Worm (Caenorhabditis elegans): Measurements from ENCODE around the gene C16D9.4.

DNA sequence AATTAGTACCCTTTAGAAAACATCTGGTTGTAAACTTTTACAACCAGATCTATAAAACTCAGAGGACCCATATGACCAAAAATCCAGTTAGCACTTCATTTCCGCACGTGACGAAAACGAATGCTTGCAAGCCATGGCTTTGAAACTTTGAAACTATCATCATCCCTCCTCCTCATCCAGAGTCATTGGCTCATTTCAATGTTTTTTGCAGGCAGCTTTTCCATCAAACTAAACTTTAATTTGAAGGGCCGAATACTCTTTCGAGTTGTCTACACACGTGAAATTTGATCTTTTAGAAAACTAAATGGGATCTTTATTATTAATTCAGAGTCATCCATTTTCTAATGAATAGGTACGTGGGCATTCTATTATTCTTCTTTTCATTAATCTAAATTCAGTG is 19.5 kb upstream of the C16D9.4 start:
- no peak for TF ChIP-seq aly-2 (tag; optimal IDR thresholded peaks at IDR 0.05)
- TF ChIP-seq unc-39 (tag; optimal IDR thresholded peaks at IDR 0.05): no peak
- no peak for TF ChIP-seq unc-62 (GFP tag; optimal IDR thresholded peaks at IDR 0.05)
- TF ChIP-seq zag-1 (tag; optimal IDR thresholded peaks at IDR 0.05): no peak
- TF ChIP-seq nhr-12 (tag; optimal IDR thresholded peaks at IDR 0.05): no peak
- no peak for TF ChIP-seq lin-11 (tag; optimal IDR thresholded peaks at IDR 0.05)
- no peak for TF ChIP-seq ceh-82 (tag; optimal IDR thresholded peaks at IDR 0.05)
- TF ChIP-seq sma-3 (GFP tag; optimal IDR thresholded peaks at IDR 0.05): no peak
- no peak for TF ChIP-seq elt-1 (tag; optimal IDR thresholded peaks at IDR 0.05)

Measured in whole organism, L2 larva.